Worm (Caenorhabditis elegans) whole organism, midembryonic: ENCODE results near the gene Y52E8A.1.

ENCODE experiments used
- med-1 ChIP-seq: sonication (generic microtip); optimal IDR thresholded peaks from 2 replicates; lab custom pipeline; 2017; ENCODE audit warnings: missing genetic modification characterization, mild to moderate bottlenecking, missing compliant biosample characterization, antibody characterized with exemption, missing genetic modification reagents; ENCODE audit not compliant: insufficient read depth
- ztf-23 ChIP-seq: fragments of 200-800 bp; sonication (Bioruptor generic); IDR thresholded peaks from 2 replicates; pipeline ENCODE4 v1.3.6; 2022; ENCODE audit warnings: missing genetic modification reagents, missing genetic modification characterization, missing compliant biosample characterization
- ztf-29 ChIP-seq: fragments of 200-800 bp; sonication (Bioruptor generic); IDR thresholded peaks from 2 replicates; pipeline ENCODE4 v1.3.6; 2022; ENCODE audit warnings: missing genetic modification reagents, missing genetic modification characterization, missing compliant biosample characterization

ce11 chrII:4301307-4301706 is 20.6 kb upstream of the Y52E8A.1 start, which contains the start of gene gtf-2F1:
- TF ChIP-seq ztf-23 (GFP tag; lab: Robert Waterston, UW) (no peak), med-1 (GFP tag; lab: Kevin White, UChicago) (no peak), ztf-29 (no peak)
